Worm (Caenorhabditis elegans) whole organism, L4/young adult: Measurements from ENCODE around the gene raga-1.

Experiments used
- W03F9.2 ChIP-seq: fragments of 150-350 bp; optimal IDR thresholded peaks from 2 replicates; lab custom pipeline; 2014; ENCODE audit warnings: missing biosample characterization, missing genetic modification characterization
- dao-5 ChIP-seq: sonication (generic microtip); optimal IDR thresholded peaks from 2 replicates; lab custom pipeline; 2016; ENCODE audit warnings: missing genotype, missing genetic modification characterization, moderate library complexity, missing compliant biosample characterization
- him-1 ChIP-seq: sonication (generic microtip); optimal IDR thresholded peaks from 2 replicates; lab custom pipeline; 2016; ENCODE audit warnings: missing genotype, missing genetic modification reagents, missing genetic modification characterization, missing compliant biosample characterization

raga-1 gene

ce11 chrII:11347878-11348556, 46.9 kb downstream of the raga-1 start, which contains the start of the genes B0491.6 and pigm-1:
TSS of gene B0491.6 (minus strand) at chrII:11348343.
TSS of gene pigm-1 (plus strand) at chrII:11348445.
- TF ChIP-seq him-1 (peak; percentile 27), W03F9.2 (peak; percentile 20), dao-5 (tag; lab: Kevin White, UChicago) (no peak)

- TF ChIP-seq dao-5 (tag; lab: Kevin White, UChicago) (no peak), W03F9.2 (no peak), him-1 (no peak)
Observed at ce11 chrII:11349892-11350291, 48.7 kb downstream of the raga-1 start, which contains the start of gene dph-5. TSS of gene dph-5 (plus strand) at chrII:11350192.

- TF ChIP-seq W03F9.2 (no peak), dao-5 (tag; lab: Kevin White, UChicago) (no peak), him-1 (no peak)
Observed at ce11 chrII:11351599-11351998, 50.4 kb downstream of the raga-1 start, which contains the start of gene clh-2. TSS of gene clh-2 (plus strand) at chrII:11351899.
